Fruit fly (Drosophila melanogaster) whole organism: Measurements from ENCODE around the gene GC1.
"Not testable (repeated sequence)": the region's sequence is repeated elsewhere in the genome, so short reads cannot be mapped to it uniquely, and the experiment has no call there.

Source experiments
- CG8478 ChIP-seq: fragments of >200 bp; optimal IDR thresholded peaks from 2 replicates; lab custom pipeline; 2018; ENCODE audit warnings: inconsistent platforms
- Dll ChIP-seq: fragments of >200 bp; optimal IDR thresholded peaks from 2 replicates; lab custom pipeline; 2017
- EcR ChIP-seq, 2 experiments: fragments of >200 bp; optimal IDR thresholded peaks; 2 replicates each; lab custom pipeline; 2017; ENCODE audit warnings: missing biosample characterization in 2 of 2, missing genetic modification characterization in 2 of 2, missing genetic modification reagents in 2 of 2
- pan ChIP-seq: fragments of >200 bp; optimal IDR thresholded peaks from 2 replicates; lab custom pipeline; 2017
- psq ChIP-seq: fragments of >200 bp; optimal IDR thresholded peaks from 2 replicates; lab custom pipeline; 2017
- usp ChIP-seq: fragments of >200 bp; optimal IDR thresholded peaks from 2 replicates; lab custom pipeline; 2017; ENCODE audit warnings: missing biosample characterization, missing genetic modification characterization, mixed read lengths

GC1 gene

dm6 chr3R:11949387-11950029 is 18.0 kb upstream of the GC1 start, which contains the start of gene CG31211:
Gene CG31211 (plus strand): TSS chr3R:11949680.
- TF ChIP-seq psq (lab: Kevin White, UChicago) (no peak), CG8478 (lab: Kevin White, UChicago) (no peak), Dll (lab: Kevin White, UChicago) (no peak), usp (GFP tag; lab: Kevin White, UChicago) (no peak), pan (lab: Kevin White, UChicago) (no peak), EcR (GFP tag; optimal IDR thresholded peaks at IDR 0.05; lab: Kevin White, UChicago) (no peak)

- TF ChIP-seq pan (lab: Kevin White, UChicago); usp (GFP tag; lab: Kevin White, UChicago); psq (lab: Kevin White, UChicago): not testable (repeated sequence)
Observed at dm6 chr3R:11956444-11956843, 11.1 kb upstream of the GC1 start, which contains the start of gene Hsp70Aa. Gene Hsp70Aa (minus strand): TSS chr3R:11956544.

- TF ChIP-seq EcR (GFP tag; optimal IDR thresholded peaks at IDR 0.05; lab: Kevin White, UChicago), result no peak
- no peak for TF ChIP-seq CG8478 (lab: Kevin White, UChicago)
- TF ChIP-seq usp (GFP tag; lab: Kevin White, UChicago), result no peak
- no peak for TF ChIP-seq Dll (lab: Kevin White, UChicago)
- TF ChIP-seq pan (lab: Kevin White, UChicago), result no peak
- no peak for TF ChIP-seq psq (lab: Kevin White, UChicago)
Observed at dm6 chr3R:11957388-11957787, 10.1 kb upstream of the GC1 start.

dm6 chr3R:11958235-11958634 is 9.3 kb upstream of the GC1 start, which contains the start of gene Hsp70Ab:
Gene Hsp70Ab (plus strand): TSS chr3R:11958535.
- TF ChIP-seq usp (GFP tag; lab: Kevin White, UChicago); EcR (GFP tag; optimal IDR thresholded peaks at IDR 0.05; lab: Kevin White, UChicago); CG8478 (lab: Kevin White, UChicago): not testable (repeated sequence)

dm6 chr3R:11962739-11963214 is 4.7 kb upstream of the GC1 start, which contains the start of the genes CG3281 and aurA:
Gene CG3281 (minus strand): TSS chr3R:11962805.
Gene aurA (plus strand): TSS chr3R:11963124.
- TF ChIP-seq psq (lab: Kevin White, UChicago), result no peak
- TF ChIP-seq Dll (lab: Kevin White, UChicago), result no peak
- TF ChIP-seq CG8478 (lab: Kevin White, UChicago), result no peak
- TF ChIP-seq usp (GFP tag; lab: Kevin White, UChicago), result no peak
- no peak for TF ChIP-seq EcR (GFP tag; optimal IDR thresholded peaks at IDR 0.05; lab: Kevin White, UChicago)
- no peak for TF ChIP-seq pan (lab: Kevin White, UChicago)

- TF ChIP-seq Dll (lab: Kevin White, UChicago) (no peak), CG8478 (lab: Kevin White, UChicago) (no peak), EcR (GFP tag; optimal IDR thresholded peaks at IDR 0.05; lab: Kevin White, UChicago) (no peak)
Observed at dm6 chr3R:11964000-11964399, 3.5 kb upstream of the GC1 start.

dm6 chr3R:11968030-11968753 is 684 bp downstream of the GC1 start:
- no peak for TF ChIP-seq CG8478 (lab: Kevin White, UChicago)

dm6 chr3R:11969217-11969616 is 1.7 kb downstream of the GC1 start:
- TF ChIP-seq EcR (GFP tag; optimal IDR thresholded peaks at IDR 0.05; lab: Kevin White, UChicago), result no peak
- no peak for TF ChIP-seq CG8478 (lab: Kevin White, UChicago)
- no peak for TF ChIP-seq usp (GFP tag; lab: Kevin White, UChicago)
- no peak for TF ChIP-seq Dll (lab: Kevin White, UChicago)
- TF ChIP-seq pan (lab: Kevin White, UChicago), result no peak
- no peak for TF ChIP-seq psq (lab: Kevin White, UChicago)

- TF ChIP-seq usp (GFP tag; lab: Kevin White, UChicago) (no peak), psq (lab: Kevin White, UChicago) (no peak), pan (lab: Kevin White, UChicago) (no peak), EcR (GFP tag; optimal IDR thresholded peaks at IDR 0.05; lab: Kevin White, UChicago) (no peak), CG8478 (lab: Kevin White, UChicago) (no peak), Dll (lab: Kevin White, UChicago) (no peak)
Observed at dm6 chr3R:11971394-11971793, 3.9 kb downstream of the GC1 start, which contains the start of gene GC2. Gene GC2 (plus strand): TSS chr3R:11971694.

- TF ChIP-seq psq (lab: Kevin White, UChicago) (no peak), CG8478 (lab: Kevin White, UChicago) (no peak), usp (GFP tag; lab: Kevin White, UChicago) (no peak), pan (lab: Kevin White, UChicago) (no peak), Dll (lab: Kevin White, UChicago) (no peak), EcR (GFP tag; optimal IDR thresholded peaks at IDR 0.05; lab: Kevin White, UChicago) (no peak)
Observed at dm6 chr3R:11973826-11974225, 6.3 kb downstream of the GC1 start.

dm6 chr3R:11974631-11975030 is 7.1 kb downstream of the GC1 start, which contains the start of gene Tango9:
Gene Tango9 (minus strand): TSS chr3R:11974910.
- TF ChIP-seq Dll (lab: Kevin White, UChicago), result no peak
- TF ChIP-seq psq (lab: Kevin White, UChicago), result no peak
- no peak for TF ChIP-seq pan (lab: Kevin White, UChicago)
- no peak for TF ChIP-seq EcR (GFP tag; optimal IDR thresholded peaks at IDR 0.05; lab: Kevin White, UChicago)
- TF ChIP-seq usp (GFP tag; lab: Kevin White, UChicago), result no peak
- TF ChIP-seq CG8478 (lab: Kevin White, UChicago), result no peak
